Fruit fly (Drosophila melanogaster): ENCODE results near the gene Oseg5.

Oseg5 gene

dm6 chr2L:20787271-20787791 is 48.3 kb downstream of the Oseg5 start, which contains the start of gene Pomp (continued):
- peak; percentile 49 for TF ChIP-seq CG8359 (GFP tag; optimal IDR thresholded peaks at IDR 0.05; ENCODE audit: borderline replicate concordance)
- peak; percentile 64 for TF ChIP-seq bab2 (GFP tag; optimal IDR thresholded peaks at IDR 0.05)
- TF ChIP-seq so (GFP tag; IDR thresholded peaks at IDR 0.05) = peak; percentile 89
- peak; percentile 89 for TF ChIP-seq Atf6 (GFP tag; IDR thresholded peaks at IDR 0.05)
- TF ChIP-seq Ssrp (tag; optimal IDR thresholded peaks at IDR 0.05) = peak; percentile 66
- TF ChIP-seq Adf1 (GFP tag; IDR thresholded peaks at IDR 0.05) = peak; percentile 42
- peak; percentile 57 for TF ChIP-seq CG7786 (GFP tag; optimal IDR thresholded peaks at IDR 0.05)
- TF ChIP-seq Kr (GFP tag; optimal IDR thresholded peaks at IDR 0.05) = no peak
- TF ChIP-seq CG13287 (GFP tag; IDR thresholded peaks at IDR 0.05; ENCODE audit: partially characterized antibody) = peak; percentile 81
- TF ChIP-seq oc (tag; optimal IDR thresholded peaks at IDR 0.05) = peak; percentile 76
- peak; percentile 80 for TF ChIP-seq Ada2b (GFP tag; IDR thresholded peaks at IDR 0.05)
- peak; percentile 63; the same call in 2 of the 3 replicates for TF ChIP-seq hb (GFP tag; IDR thresholded peaks at IDR 0.05; ENCODE audit: partially characterized antibody)
- TF ChIP-seq Xbp1 (GFP tag; optimal IDR thresholded peaks at IDR 0.05) = peak; percentile 87
- no peak for TF ChIP-seq Trl (optimal IDR thresholded peaks at IDR 0.05)
- peak; percentile 67 for TF ChIP-seq Trl (GFP tag; optimal IDR thresholded peaks at IDR 0.05)
- peak; percentile 6 for TF ChIP-seq CG4328 (GFP tag; optimal IDR thresholded peaks at IDR 0.05)
- peak; percentile 61; the same call in 1 of the 3 replicates for TF ChIP-seq CG2889 (GFP tag; IDR thresholded peaks at IDR 0.05)
- peak; percentile 59; the same call in 2 of the 3 replicates for TF ChIP-seq croc (GFP tag; conservative IDR thresholded peaks at IDR 0.05)
- peak; percentile 73 for TF ChIP-seq E2f2 (GFP tag; IDR thresholded peaks at IDR 0.05)
- TF ChIP-seq CG15696 (tag; optimal IDR thresholded peaks at IDR 0.05) = peak; percentile 68
- peak; percentile 88 for TF ChIP-seq CG11504 (tag; optimal IDR thresholded peaks at IDR 0.05)
- peak; percentile 75 for TF ChIP-seq tio (GFP tag; optimal IDR thresholded peaks at IDR 0.05)
- peak; percentile 24 for TF ChIP-seq Bdp1 (GFP tag; optimal IDR thresholded peaks at IDR 0.05)
- TF ChIP-seq Lhr (GFP tag; optimal IDR thresholded peaks at IDR 0.05) = peak; percentile 96
- TF ChIP-seq CG10979 (tag; optimal IDR thresholded peaks at IDR 0.05) = peak; percentile 84
- TF ChIP-seq Nf-YA (GFP tag; IDR thresholded peaks at IDR 0.05) = peak; percentile 84
- TF ChIP-seq CG8388 (GFP tag; optimal IDR thresholded peaks at IDR 0.05) = peak; percentile 84
- peak; percentile 79 for TF ChIP-seq caup (GFP tag; optimal IDR thresholded peaks at IDR 0.05; ENCODE audit: severe bottlenecking)
- TF ChIP-seq Doc2 (GFP tag; IDR thresholded peaks at IDR 0.05) = no peak; the same call in 1 of the 2 replicates
- TF ChIP-seq CG31388 (GFP tag; optimal IDR thresholded peaks at IDR 0.05) = no peak
- TF ChIP-seq CTCF (GFP tag; optimal IDR thresholded peaks at IDR 0.05) = peak; percentile 78
- TF ChIP-seq scrt (GFP tag; optimal IDR thresholded peaks at IDR 0.05) = peak; percentile 73
- peak; percentile 60 for TF ChIP-seq exex (tag; optimal IDR thresholded peaks at IDR 0.05)
- TF ChIP-seq Bgb (GFP tag; IDR thresholded peaks at IDR 0.05; ENCODE audit: partially characterized antibody) = peak; percentile 71; the same call in 1 of the 2 replicates
- no peak for TF ChIP-seq lov (optimal IDR thresholded peaks at IDR 0.05)
- peak; percentile 86; the same call in 2 of the 3 replicates for TF ChIP-seq lov (GFP tag; IDR thresholded peaks at IDR 0.05)
- peak; percentile 60 for TF ChIP-seq BEAF-32 (GFP tag; optimal IDR thresholded peaks at IDR 0.05)
- peak; percentile 57 for TF ChIP-seq HmgD (GFP tag; optimal IDR thresholded peaks at IDR 0.05)
- TF ChIP-seq CG1832 (GFP tag; optimal IDR thresholded peaks at IDR 0.05) = no peak
- peak; percentile 80 for TF ChIP-seq sisA (GFP tag; IDR thresholded peaks at IDR 0.05)
- TF ChIP-seq Oli (tag; optimal IDR thresholded peaks at IDR 0.05) = peak; percentile 83
- TF ChIP-seq CG9609 (GFP tag; optimal IDR thresholded peaks at IDR 0.05) = peak; percentile 51
- TF ChIP-seq lilli (GFP tag; optimal IDR thresholded peaks at IDR 0.05) = peak; percentile 87
- TF ChIP-seq CG8478 (optimal IDR thresholded peaks at IDR 0.05) = no peak
- TF ChIP-seq esg (GFP tag; conservative IDR thresholded peaks at IDR 0.05) = peak; percentile 88
- TF ChIP-seq nmo (GFP tag; optimal IDR thresholded peaks at IDR 0.05) = peak; percentile 89
- peak; percentile 70 for TF ChIP-seq CG13775 (GFP tag; optimal IDR thresholded peaks at IDR 0.05)
- peak; percentile 18 for TF ChIP-seq Fer2 (tag; optimal IDR thresholded peaks at IDR 0.05)
- peak; percentile 69 for TF ChIP-seq gsb (GFP tag; IDR thresholded peaks at IDR 0.05)
- TF ChIP-seq dysf (GFP tag; IDR thresholded peaks at IDR 0.05) = peak; percentile 94
- no peak for TF ChIP-seq repo (GFP tag; optimal IDR thresholded peaks at IDR 0.05)

All from whole organism, embryonic.